Fruit fly (Drosophila melanogaster) whole organism, embryonic: ENCODE measurements around the gene CG16826.

ENCODE experiments used
- Adf1 ChIP-seq: fragments of 200-800 bp; sonication (Bioruptor generic); IDR thresholded peaks from 2 replicates; pipeline ENCODE4 v1.3.6; 2022; ENCODE audit warnings: missing biosample characterization, missing genetic modification characterization
- Antp ChIP-seq: fragments of 200-800 bp; sonication (Bioruptor generic); optimal IDR thresholded peaks from 3 replicates; lab custom pipeline; 2016; ENCODE audit warnings: missing biosample characterization, missing genetic modification characterization
- Atf3 ChIP-seq: fragments of 200-800 bp; sonication (Bioruptor generic); optimal IDR thresholded peaks from 3 replicates; lab custom pipeline; 2016; ENCODE audit warnings: missing biosample characterization, missing genetic modification characterization
- CG11695 ChIP-seq: fragments of 200-800 bp; sonication (Bioruptor generic); IDR thresholded peaks from 3 replicates; pipeline ENCODE4 v1.3.6; 2022; ENCODE audit warnings: missing biosample characterization, missing genetic modification characterization
- CG12236 ChIP-seq: fragments of 200-800 bp; sonication (Bioruptor generic); optimal IDR thresholded peaks from 2 replicates; lab custom pipeline; 2016; ENCODE audit warnings: missing biosample characterization, missing genetic modification characterization
- CG12744 ChIP-seq: fragments of 200-800 bp; sonication (Bioruptor generic); optimal IDR thresholded peaks from 2 replicates; lab custom pipeline; 2016; ENCODE audit warnings: missing biosample characterization, missing genetic modification characterization
- CG13123 ChIP-seq: fragments of 200-800 bp; sonication (Bioruptor generic); optimal IDR thresholded peaks from 2 replicates; lab custom pipeline; 2016; ENCODE audit warnings: missing biosample characterization, missing genetic modification characterization
- CG13775 ChIP-seq: fragments of 200-800 bp; sonication (Bioruptor generic); optimal IDR thresholded peaks from 3 replicates; lab custom pipeline; 2017; ENCODE audit warnings: missing biosample characterization, mild to moderate bottlenecking, missing genetic modification characterization
- CG14441 ChIP-seq: fragments of 200-800 bp; sonication (Bioruptor generic); IDR thresholded peaks from 2 replicates; pipeline ENCODE4 v1.3.6; 2022; ENCODE audit warnings: missing biosample characterization, missing genetic modification characterization
- CG14667 ChIP-seq: fragments of 200-800 bp; sonication (Bioruptor generic); IDR thresholded peaks from 2 replicates; pipeline ENCODE4 v1.3.6; 2022; ENCODE audit warnings: missing biosample characterization, missing genetic modification characterization
- CG14965 ChIP-seq: fragments of 200-800 bp; sonication (Bioruptor generic); optimal IDR thresholded peaks from 2 replicates; lab custom pipeline; 2016; ENCODE audit warnings: missing biosample characterization, missing genetic modification characterization, borderline replicate concordance
- CG1647 ChIP-seq: fragments of 200-800 bp; sonication (Bioruptor generic); optimal IDR thresholded peaks from 3 replicates; lab custom pipeline; 2016; ENCODE audit warnings: missing biosample characterization, missing genetic modification characterization
- CG18262 ChIP-seq: fragments of 200-800 bp; optimal IDR thresholded peaks from 3 replicates; lab custom pipeline; 2019; ENCODE audit warnings: missing biosample characterization, mild to moderate bottlenecking, missing genetic modification characterization, moderate library complexity
- CG31388 ChIP-seq: fragments of 200-800 bp; sonication (Bioruptor generic); optimal IDR thresholded peaks from 2 replicates; lab custom pipeline; 2016; ENCODE audit warnings: missing biosample characterization, missing genetic modification characterization
- CG32767 ChIP-seq: fragments of 200-800 bp; sonication (Bioruptor generic); IDR thresholded peaks from 2 replicates; pipeline ENCODE4 v1.3.6; 2022; ENCODE audit warnings: missing biosample characterization, missing genetic modification characterization
- CG34224 ChIP-seq: fragments of 200-800 bp; sonication (Bioruptor generic); IDR thresholded peaks from 3 replicates; pipeline ENCODE4 v1.3.6; 2022; ENCODE audit warnings: missing biosample characterization, missing genetic modification characterization; ENCODE audit not compliant: partially characterized antibody
- CG3726 ChIP-seq: fragments of 200-800 bp; sonication (Bioruptor generic); IDR thresholded peaks from 3 replicates; pipeline ENCODE4, ENCODE4 v1.3.6; 2022; ENCODE audit warnings: missing biosample characterization, missing genetic modification characterization
- CG3847 ChIP-seq: fragments of 200-800 bp; sonication (Bioruptor generic); IDR thresholded peaks from 2 replicates; pipeline ENCODE4 v1.3.6; 2022; ENCODE audit warnings: missing biosample characterization, missing genetic modification characterization
- CG8478 ChIP-seq: fragments of >200 bp; optimal IDR thresholded peaks from 2 replicates; lab custom pipeline; 2018
- CHES-1-like ChIP-seq: fragments of 200-800 bp; sonication (Bioruptor generic); optimal IDR thresholded peaks from 2 replicates; lab custom pipeline; 2016; ENCODE audit warnings: missing biosample characterization, missing genetic modification characterization
- D19B ChIP-seq: fragments of 200-800 bp; sonication (Bioruptor generic); optimal IDR thresholded peaks from 2 replicates; lab custom pipeline; 2017; ENCODE audit warnings: missing biosample characterization, mild to moderate bottlenecking, missing genetic modification characterization
- Dp ChIP-seq: fragments of 200-800 bp; sonication (Bioruptor generic); optimal IDR thresholded peaks from 2 replicates; lab custom pipeline; 2018; ENCODE audit warnings: missing biosample characterization, mild to moderate bottlenecking, missing genetic modification characterization, moderate library complexity
- Eip74EF ChIP-seq, 2 experiments: fragments of 200-800 bp in 1 of 2; fragments of >200 bp in 1 of 2; sonication (Bioruptor generic) in 1 of 2; optimal IDR thresholded peaks; 2 replicates each; lab custom pipeline; 2017 to 2019; ENCODE audit warnings: missing biosample characterization in 2 of 2, missing genetic modification characterization in 2 of 2, mild to moderate bottlenecking in 1 of 2, moderate library complexity in 1 of 2
- Fer3 ChIP-seq: fragments of 200-800 bp; sonication (Bioruptor generic); optimal IDR thresholded peaks from 2 replicates; lab custom pipeline; 2018; ENCODE audit warnings: missing biosample characterization, mild to moderate bottlenecking, missing genetic modification characterization, moderate library complexity
- Gsc ChIP-seq: fragments of 200-800 bp; sonication (Bioruptor generic); IDR thresholded peaks from 2 replicates; pipeline ENCODE4 v1.3.6; 2022; ENCODE audit warnings: missing biosample characterization, missing genetic modification characterization
- HLH3B ChIP-seq: fragments of 200-800 bp; sonication (Bioruptor generic); IDR thresholded peaks from 2 replicates; pipeline ENCODE4 v1.3.6; 2022; ENCODE audit warnings: missing biosample characterization, missing genetic modification characterization
- HLH54F ChIP-seq: fragments of 200-800 bp; sonication (Bioruptor generic); optimal IDR thresholded peaks from 3 replicates; lab custom pipeline; 2016; ENCODE audit warnings: missing biosample characterization, missing genetic modification characterization
- Hmx ChIP-seq: fragments of 200-800 bp; sonication (Bioruptor generic); optimal IDR thresholded peaks from 2 replicates; lab custom pipeline; 2016; ENCODE audit warnings: missing biosample characterization, missing genetic modification characterization
- Meics ChIP-seq: fragments of 200-800 bp; sonication (Bioruptor generic); optimal IDR thresholded peaks from 2 replicates; lab custom pipeline; 2017; ENCODE audit warnings: missing biosample characterization, mild to moderate bottlenecking, missing genetic modification characterization
- Nf-YB ChIP-seq: fragments of 200-800 bp; sonication (Bioruptor generic); optimal IDR thresholded peaks from 3 replicates; lab custom pipeline; 2019; ENCODE audit warnings: missing biosample characterization, mild to moderate bottlenecking, missing genetic modification characterization, moderate library complexity
- Oaz ChIP-seq: fragments of 200-800 bp; sonication (Bioruptor generic); IDR thresholded peaks from 2 replicates; pipeline ENCODE4 v1.3.6; 2022; ENCODE audit warnings: missing biosample characterization, missing genetic modification characterization
- Optix ChIP-seq: fragments of 200-800 bp; sonication (Bioruptor generic); IDR thresholded peaks from 3 replicates; pipeline ENCODE4 v1.3.6; 2022; ENCODE audit warnings: missing biosample characterization, missing genetic modification characterization
- Pdp1 ChIP-seq, 2 experiments: fragments of 200-800 bp; sonication (Bioruptor generic); optimal IDR thresholded peaks; 3 replicates each; lab custom pipeline; 2016; ENCODE audit warnings: missing biosample characterization in 2 of 2, missing genetic modification characterization in 2 of 2, mild to moderate bottlenecking in 1 of 2, moderate library complexity in 1 of 2
- Six4 ChIP-seq: fragments of 200-800 bp; sonication (Bioruptor generic); optimal IDR thresholded peaks from 2 replicates; lab custom pipeline; 2016; ENCODE audit warnings: missing biosample characterization, missing genetic modification characterization
- chinmo ChIP-seq: fragments of 200-800 bp; sonication (Bioruptor generic); IDR thresholded peaks from 4 replicates; pipeline ENCODE4 v1.3.6; 2022; ENCODE audit warnings: missing biosample characterization, missing genetic modification characterization; ENCODE audit not compliant: partially characterized antibody
- dmrt99B ChIP-seq: fragments of 200-800 bp; sonication (Bioruptor generic); optimal IDR thresholded peaks from 2 replicates; lab custom pipeline; 2018; ENCODE audit warnings: missing biosample characterization, mild to moderate bottlenecking, missing genetic modification characterization, moderate library complexity
- en ChIP-seq: fragments of 200-800 bp; sonication (Bioruptor generic); optimal IDR thresholded peaks from 2 replicates; lab custom pipeline; 2016; ENCODE audit warnings: missing biosample characterization, missing genetic modification characterization
- fd96Cb ChIP-seq: fragments of 200-800 bp; sonication (Bioruptor generic); optimal IDR thresholded peaks from 2 replicates; lab custom pipeline; 2018; ENCODE audit warnings: missing biosample characterization, mild to moderate bottlenecking, missing genetic modification characterization, moderate library complexity
- fu2 ChIP-seq: fragments of 200-800 bp; sonication (Bioruptor generic); optimal IDR thresholded peaks from 2 replicates; lab custom pipeline; 2016; ENCODE audit warnings: missing biosample characterization, missing genetic modification characterization
- gsb ChIP-seq: fragments of 200-800 bp; sonication (Bioruptor generic); IDR thresholded peaks from 2 replicates; pipeline ENCODE4 v1.3.6; 2022; ENCODE audit warnings: missing biosample characterization, missing genetic modification characterization
- hkb ChIP-seq, 2 experiments: fragments of 200-800 bp in 1 of 2; fragments of >200 bp in 1 of 2; sonication (Bioruptor generic) in 1 of 2; IDR thresholded peaks in 1 of 2; optimal IDR thresholded peaks in 1 of 2; 2 replicates each; pipeline versions ENCODE4 v1.3.6 to Lab custom; 2017 to 2022; ENCODE audit warnings: missing biosample characterization in 1 of 2, missing genetic modification characterization in 1 of 2
- lab ChIP-seq: fragments of 200-800 bp; sonication (Bioruptor generic); optimal IDR thresholded peaks from 3 replicates; lab custom pipeline; 2017; ENCODE audit warnings: missing biosample characterization, missing genetic modification characterization, mild to moderate bottlenecking, moderate library complexity, missing genetic modification reagents
- maf-S ChIP-seq: fragments of 200-800 bp; sonication (Bioruptor generic); optimal IDR thresholded peaks from 2 replicates; lab custom pipeline; 2016; ENCODE audit warnings: missing biosample characterization, missing genetic modification characterization
- onecut ChIP-seq: fragments of 200-800 bp; sonication (Bioruptor generic); IDR thresholded peaks from 2 replicates; pipeline ENCODE4 v1.3.6; 2022; ENCODE audit warnings: missing biosample characterization, missing genetic modification characterization
- p53 ChIP-seq: fragments of 200-800 bp; sonication (Bioruptor generic); optimal IDR thresholded peaks from 2 replicates; lab custom pipeline; 2016; ENCODE audit warnings: missing biosample characterization, missing genetic modification characterization
- prd ChIP-seq, 3 experiments: fragments of >200 bp in 2 of 3; fragments of 200-800 bp in 1 of 3; sonication (Bioruptor generic) in 1 of 3; optimal IDR thresholded peaks in 2 of 3; IDR thresholded peaks in 1 of 3; 2 replicates in 2 of 3; 3 replicates in 1 of 3; pipeline versions ENCODE4 v1.3.6 to Lab custom; 2017 to 2022; ENCODE audit warnings: missing biosample characterization in 1 of 3, missing genetic modification characterization in 1 of 3
- salm ChIP-seq: fragments of 200-800 bp; sonication (Bioruptor generic); optimal IDR thresholded peaks from 2 replicates; lab custom pipeline; 2018; ENCODE audit warnings: missing biosample characterization, mild to moderate bottlenecking, missing genetic modification characterization
- sens-2 ChIP-seq: fragments of 200-800 bp; sonication (Bioruptor generic); IDR thresholded peaks from 2 replicates; pipeline ENCODE4 v1.3.6; 2022; ENCODE audit warnings: missing biosample characterization, missing genetic modification characterization
- so ChIP-seq: fragments of 200-800 bp; sonication (Bioruptor generic); IDR thresholded peaks from 3 replicates; pipeline ENCODE4 v1.3.6; 2022; ENCODE audit warnings: missing biosample characterization, missing genetic modification characterization
- unpg ChIP-seq: fragments of 200-800 bp; sonication (Bioruptor generic); optimal IDR thresholded peaks from 3 replicates; lab custom pipeline; 2018; ENCODE audit warnings: missing biosample characterization, mild to moderate bottlenecking, missing genetic modification characterization, moderate library complexity

The CG16826 gene

dm6 chr2L:13378488-13378964, 31.0 kb downstream of the CG16826 start, which contains the start of the genes CG9302 and beta'COP (continued):
- peak; percentile 15 to 57 for TF ChIP-seq Pdp1 (GFP tag; optimal IDR thresholded peaks at IDR 0.05; lab: Kevin White, UChicago)
- peak; percentile 5 for TF ChIP-seq Dp (GFP tag; lab: Kevin White, UChicago)
- no peak for TF ChIP-seq CG3726
- peak; percentile 51 for TF ChIP-seq HLH54F
- no peak for TF ChIP-seq D19B
- peak; percentile 83 for TF ChIP-seq CG13775 (GFP tag; lab: Kevin White, UChicago)
- TF ChIP-seq maf-S = peak; percentile 17
- no peak for TF ChIP-seq CG8478 (lab: Kevin White, UChicago)
- TF ChIP-seq CG12236 (GFP tag; lab: Kevin White, UChicago) = no peak
- no peak for TF ChIP-seq salm (tag; lab: Kevin White, UChicago)
- TF ChIP-seq en (GFP tag; lab: Kevin White, UChicago) = no peak
- peak; percentile 48 for TF ChIP-seq CG14441 (GFP tag; lab: Robert Waterston, UW)
- TF ChIP-seq Antp = peak; percentile 34
- no peak for TF ChIP-seq Gsc (GFP tag; lab: Robert Waterston, UW)
- no peak for TF ChIP-seq Oaz
- no peak for TF ChIP-seq Hmx
- TF ChIP-seq Adf1 (GFP tag; lab: Robert Waterston, UW) = peak; percentile 48; the same call in 1 of the 2 replicates
- TF ChIP-seq CG31388 (GFP tag; lab: Kevin White, UChicago) = no peak
- TF ChIP-seq fu2 (GFP tag; lab: Kevin White, UChicago) = no peak
- TF ChIP-seq CHES-1-like (GFP tag; lab: Kevin White, UChicago) = peak; percentile 59
- TF ChIP-seq CG32767 (GFP tag; lab: Robert Waterston, UW) = 0 out of 2 replicates have a peak, but pooled peaks have one; percentile 39
- no peak for TF ChIP-seq dmrt99B (tag; lab: Kevin White, UChicago)
- peak; percentile 23 for TF ChIP-seq Six4
- TF ChIP-seq Atf3 (GFP tag; lab: Kevin White, UChicago) = no peak
- TF ChIP-seq CG34224 (GFP tag; lab: Robert Waterston, UW) = no peak; the same call in 2 of the 3 replicates
- TF ChIP-seq so (GFP tag; lab: Robert Waterston, UW) = no peak
- TF ChIP-seq sens-2 (GFP tag; lab: Robert Waterston, UW) = no peak
- TF ChIP-seq Meics (GFP tag; lab: Kevin White, UChicago) = peak; percentile 71
- TF ChIP-seq CG1647 (GFP tag; lab: Kevin White, UChicago) = peak; percentile 25
- TF ChIP-seq Optix = no peak
- no peak for TF ChIP-seq chinmo
- TF ChIP-seq CG3847 = peak; percentile 72; the same call in 1 of the 2 replicates
- peak; percentile 58 for TF ChIP-seq unpg (GFP tag; lab: Kevin White, UChicago)
- peak; percentile 1 for TF ChIP-seq p53 (GFP tag; lab: Kevin White, UChicago)
- TF ChIP-seq CG18262 = peak; percentile 74
- no peak for TF ChIP-seq CG14965 (GFP tag; lab: Kevin White, UChicago)
- no peak for TF ChIP-seq prd (optimal IDR thresholded peaks at IDR 0.05; lab: Kevin White, UChicago)
- TF ChIP-seq prd (GFP tag; IDR thresholded peaks at IDR 0.05; lab: Robert Waterston, UW) = peak; percentile 75; the same call in 2 of the 3 replicates
- peak; percentile 64 for TF ChIP-seq Fer3 (tag; lab: Kevin White, UChicago)
- TF ChIP-seq CG14667 = no peak
- no peak for TF ChIP-seq Nf-YB (GFP tag; lab: Kevin White, UChicago)
- peak; percentile 21 for TF ChIP-seq CG12744 (GFP tag; lab: Kevin White, UChicago)
- no peak for TF ChIP-seq lab (GFP tag; lab: Kevin White, UChicago)
- no peak for TF ChIP-seq gsb (GFP tag; lab: Robert Waterston, UW)
- TF ChIP-seq Eip74EF (GFP tag; optimal IDR thresholded peaks at IDR 0.05; lab: Kevin White, UChicago) = no peak
- peak; percentile 51 for TF ChIP-seq fd96Cb
- no peak for TF ChIP-seq HLH3B
- TF ChIP-seq CG11695 (GFP tag; lab: Robert Waterston, UW) = no peak
- peak; percentile 33 for TF ChIP-seq CG13123
- 0 out of 2 replicates have a peak, but pooled peaks have one; percentile 17 for TF ChIP-seq onecut (GFP tag; lab: Robert Waterston, UW)
- TF ChIP-seq hkb (optimal IDR thresholded peaks at IDR 0.05; lab: Kevin White, UChicago) = no peak
- TF ChIP-seq hkb (GFP tag; IDR thresholded peaks at IDR 0.05; lab: Robert Waterston, UW) = no peak
